Worm (Caenorhabditis elegans) whole organism, young adult: ENCODE data around the gene rom-3.

ENCODE experiments used
- F10E7.11 ChIP-seq: sonication (generic microtip); optimal IDR thresholded peaks from 2 replicates; lab custom pipeline; 2017; ENCODE audit warnings: mild to moderate bottlenecking, missing genetic modification characterization, moderate library complexity, missing compliant biosample characterization
- F23B12.7 ChIP-seq: sonication (generic microtip); optimal IDR thresholded peaks from 2 replicates; lab custom pipeline; 2017; ENCODE audit warnings: missing genetic modification characterization, mild to moderate bottlenecking, missing compliant biosample characterization, antibody characterized with exemption, moderate library complexity; ENCODE audit not compliant: insufficient read depth
- F37B4.10 ChIP-seq: fragments of 200-800 bp; sonication (Bioruptor generic); IDR thresholded peaks from 2 replicates; pipeline ENCODE4 v1.3.6; 2022; ENCODE audit warnings: missing genetic modification characterization, missing compliant biosample characterization
- F55B11.4 ChIP-seq: sonication (generic microtip); optimal IDR thresholded peaks from 2 replicates; lab custom pipeline; 2016; ENCODE audit warnings: missing compliant biosample characterization, missing genetic modification characterization, borderline replicate concordance; ENCODE audit not compliant: insufficient read depth
- F57C9.4 ChIP-seq: sonication (generic microtip); optimal IDR thresholded peaks from 2 replicates; lab custom pipeline; 2017; ENCODE audit warnings: mild to moderate bottlenecking, missing genetic modification characterization, missing compliant biosample characterization
- K12H6.12 ChIP-seq: fragments of 200-800 bp; sonication (Bioruptor generic); optimal IDR thresholded peaks from 2 replicates; lab custom pipeline; 2018; ENCODE audit warnings: mild to moderate bottlenecking, missing genetic modification characterization, missing compliant biosample characterization
- T26A5.8 ChIP-seq: sonication (generic microtip); optimal IDR thresholded peaks from 2 replicates; lab custom pipeline; 2016; ENCODE audit warnings: missing genetic modification characterization, missing compliant biosample characterization
- Y56A3A.18 ChIP-seq: fragments of 200-800 bp; sonication (Bioruptor generic); IDR thresholded peaks from 2 replicates; pipeline ENCODE4 v1.3.6; 2022; ENCODE audit warnings: missing genetic modification reagents, missing genetic modification characterization, missing compliant biosample characterization
- Y67H2A.10 ChIP-seq: fragments of 200-800 bp; sonication (Bioruptor generic); conservative IDR thresholded peaks from 2 replicates; pipeline ENCODE4 v1.3.6; 2022; ENCODE audit warnings: missing genetic modification reagents, missing genetic modification characterization, missing compliant biosample characterization
- ZK185.1 ChIP-seq: sonication (generic microtip); optimal IDR thresholded peaks from 2 replicates; lab custom pipeline; 2016; ENCODE audit warnings: mild to moderate bottlenecking, missing genetic modification characterization, missing compliant biosample characterization; ENCODE audit not compliant: poor library complexity, severe bottlenecking
- aptf-2 ChIP-seq: fragments of 200-800 bp; sonication (Bioruptor generic); conservative IDR thresholded peaks from 2 replicates; pipeline ENCODE4 v1.3.6; 2022; ENCODE audit warnings: missing genetic modification reagents, missing genetic modification characterization, missing compliant biosample characterization
- atf-7 ChIP-seq: sonication (generic microtip); optimal IDR thresholded peaks from 2 replicates; lab custom pipeline; 2017; ENCODE audit warnings: mild to moderate bottlenecking, missing genetic modification characterization, missing compliant biosample characterization
- athp-1 ChIP-seq: sonication (generic microtip); optimal IDR thresholded peaks from 2 replicates; lab custom pipeline; 2017; ENCODE audit warnings: mild to moderate bottlenecking, missing genetic modification characterization, missing compliant biosample characterization
- attf-3 ChIP-seq: fragments of 200-800 bp; sonication (Bioruptor generic); conservative IDR thresholded peaks from 2 replicates; pipeline ENCODE4 v1.3.6; 2022; ENCODE audit warnings: missing genetic modification reagents, missing genetic modification characterization, missing compliant biosample characterization
- bed-1 ChIP-seq: fragments of 200-800 bp; sonication (Bioruptor generic); IDR thresholded peaks from 2 replicates; pipeline ENCODE4 v1.3.6; 2022; ENCODE audit warnings: missing genetic modification reagents, missing genetic modification characterization, missing compliant biosample characterization
- ccch-3 ChIP-seq: fragments of 200-800 bp; sonication (Bioruptor generic); optimal IDR thresholded peaks from 2 replicates; lab custom pipeline; 2018; ENCODE audit warnings: mild to moderate bottlenecking, missing genetic modification characterization, missing compliant biosample characterization
- cebp-2 ChIP-seq: fragments of 200-800 bp; sonication (Bioruptor generic); IDR thresholded peaks from 2 replicates; pipeline ENCODE4 v1.3.6; 2022; ENCODE audit warnings: missing genetic modification characterization, missing compliant biosample characterization
- ceh-100 ChIP-seq: fragments of 200-800 bp; sonication (Bioruptor generic); IDR thresholded peaks from 2 replicates; pipeline ENCODE4 v1.3.6; 2022; ENCODE audit warnings: missing genetic modification reagents, missing genetic modification characterization, missing compliant biosample characterization
- ceh-91 ChIP-seq: fragments of 200-800 bp; sonication (Bioruptor generic); IDR thresholded peaks from 2 replicates; pipeline ENCODE4 v1.3.6; 2022; ENCODE audit warnings: missing genetic modification reagents, missing genetic modification characterization, missing compliant biosample characterization
- chd-7 ChIP-seq: sonication (generic microtip); optimal IDR thresholded peaks from 2 replicates; lab custom pipeline; 2016; ENCODE audit warnings: mild to moderate bottlenecking, missing genetic modification characterization, moderate library complexity, missing compliant biosample characterization
- dpff-1 ChIP-seq: sonication (generic microtip); optimal IDR thresholded peaks from 2 replicates; lab custom pipeline; 2017; ENCODE audit warnings: mild to moderate bottlenecking, missing genetic modification characterization, missing compliant biosample characterization
- dpl-1 ChIP-seq: fragments of 150-350 bp; optimal IDR thresholded peaks from 2 replicates; lab custom pipeline; 2014; ENCODE audit warnings: missing biosample characterization, missing genetic modification reagents, missing genetic modification characterization
- egl-44 ChIP-seq: fragments of 200-800 bp; sonication (Bioruptor generic); IDR thresholded peaks from 2 replicates; pipeline ENCODE4 v1.3.6; 2022; ENCODE audit warnings: missing genetic modification reagents, missing genetic modification characterization, missing compliant biosample characterization
- egrh-3 ChIP-seq: fragments of 200-800 bp; sonication (Bioruptor generic); IDR thresholded peaks from 2 replicates; pipeline ENCODE4 v1.3.6; 2022; ENCODE audit warnings: missing genetic modification reagents, missing genetic modification characterization, missing compliant biosample characterization
- ets-4 ChIP-seq: fragments of 200-800 bp; sonication (Bioruptor generic); optimal IDR thresholded peaks from 2 replicates; lab custom pipeline; 2018; ENCODE audit warnings: mild to moderate bottlenecking, missing genetic modification characterization, missing compliant biosample characterization
- him-1 ChIP-seq: sonication (generic microtip); optimal IDR thresholded peaks from 2 replicates; lab custom pipeline; 2016; ENCODE audit warnings: missing genotype, missing genetic modification reagents, missing genetic modification characterization, missing compliant biosample characterization
- hlh-12 ChIP-seq: sonication (generic microtip); optimal IDR thresholded peaks from 2 replicates; lab custom pipeline; 2016; ENCODE audit warnings: missing genetic modification characterization, missing compliant biosample characterization
- hlh-26 ChIP-seq: fragments of 200-800 bp; sonication (Bioruptor generic); conservative IDR thresholded peaks from 2 replicates; pipeline ENCODE4 v1.3.6; 2022; ENCODE audit warnings: missing genetic modification reagents, missing genetic modification characterization, missing compliant biosample characterization
- hmg-1.2 ChIP-seq: fragments of 200-800 bp; sonication (Bioruptor generic); IDR thresholded peaks from 2 replicates; pipeline ENCODE4 v1.3.6; 2022; ENCODE audit warnings: missing genetic modification reagents, missing genetic modification characterization, missing compliant biosample characterization
- hmg-20 ChIP-seq: fragments of 200-800 bp; sonication (Bioruptor generic); IDR thresholded peaks from 2 replicates; pipeline ENCODE4 v1.3.6; 2022; ENCODE audit warnings: missing genetic modification reagents, missing genetic modification characterization, missing compliant biosample characterization
- hrde-1 ChIP-seq: sonication (generic microtip); optimal IDR thresholded peaks from 2 replicates; lab custom pipeline; 2016; ENCODE audit warnings: missing genetic modification characterization, mild to moderate bottlenecking, missing compliant biosample characterization, moderate library complexity, missing genotype, missing genetic modification reagents, borderline replicate concordance
- let-526 ChIP-seq: fragments of 200-800 bp; sonication (Bioruptor generic); IDR thresholded peaks from 2 replicates; pipeline ENCODE4 v1.3.6; 2022; ENCODE audit warnings: missing genetic modification reagents, missing genetic modification characterization, missing compliant biosample characterization
- lin-26 ChIP-seq: fragments of 200-800 bp; sonication (Bioruptor generic); IDR thresholded peaks from 2 replicates; pipeline ENCODE4 v1.3.6; 2022; ENCODE audit warnings: missing genetic modification reagents, missing genetic modification characterization, missing compliant biosample characterization
- lin-54 ChIP-seq: fragments of 200-800 bp; sonication (Bioruptor generic); optimal IDR thresholded peaks from 2 replicates; lab custom pipeline; 2018; ENCODE audit warnings: mild to moderate bottlenecking, missing genetic modification characterization, missing compliant biosample characterization
- lir-1 ChIP-seq: fragments of 200-800 bp; sonication (Bioruptor generic); conservative IDR thresholded peaks from 2 replicates; pipeline ENCODE4 v1.3.6; 2022; ENCODE audit warnings: missing genetic modification reagents, missing genetic modification characterization, missing compliant biosample characterization
- mel-28 ChIP-seq: sonication (generic microtip); optimal IDR thresholded peaks from 2 replicates; lab custom pipeline; 2016; ENCODE audit warnings: borderline replicate concordance, mild to moderate bottlenecking, missing genetic modification characterization, missing compliant biosample characterization
- pha-4 ChIP-seq: fragments of 150-350 bp; sonication (generic microtip); optimal IDR thresholded peaks from 2 replicates; lab custom pipeline; 2014; ENCODE audit warnings: missing biosample characterization, missing genetic modification reagents, missing genetic modification characterization
- rcor-1 ChIP-seq: fragments of 200-800 bp; sonication (Bioruptor generic); IDR thresholded peaks from 2 replicates; pipeline ENCODE4 v1.3.6; 2022; ENCODE audit warnings: missing genetic modification reagents, missing genetic modification characterization, missing compliant biosample characterization
- rec-8 ChIP-seq, 2 experiments: sonication (generic microtip); optimal IDR thresholded peaks; 2 replicates each; lab custom pipeline; 2016; ENCODE audit warnings: mild to moderate bottlenecking in 2 of 2, missing genetic modification characterization in 2 of 2, missing genetic modification reagents in 2 of 2, missing genotype in 2 of 2, missing biosample characterization in 1 of 2, missing compliant biosample characterization in 1 of 2, moderate library complexity in 1 of 2
- sea-2 ChIP-seq: fragments of 200-800 bp; sonication (Bioruptor generic); IDR thresholded peaks from 2 replicates; pipeline ENCODE4 v1.3.6; 2022; ENCODE audit warnings: missing genetic modification characterization, missing compliant biosample characterization
- snpc-1.3 ChIP-seq: sonication (generic microtip); optimal IDR thresholded peaks from 2 replicates; lab custom pipeline; 2017; ENCODE audit warnings: missing genetic modification characterization, mild to moderate bottlenecking, missing compliant biosample characterization, antibody characterized with exemption, moderate library complexity, missing genotype, missing genetic modification reagents; ENCODE audit not compliant: insufficient read depth
- snpc-4 ChIP-seq, 5 experiments: fragments of 150-350 bp in 1 of 5; sonication (generic microtip) in 4 of 5; optimal IDR thresholded peaks; 2 replicates each; lab custom pipeline; 2014 to 2018; ENCODE audit warnings: missing genetic modification characterization in 5 of 5, missing biosample characterization in 3 of 5, antibody characterized with exemption in 2 of 5, mild to moderate bottlenecking in 2 of 5, missing compliant biosample characterization in 2 of 5, missing genotype in 2 of 5, moderate library complexity in 2 of 5, missing genetic modification reagents in 1 of 5
- tbx-9 ChIP-seq: sonication (generic microtip); optimal IDR thresholded peaks from 2 replicates; lab custom pipeline; 2016; ENCODE audit warnings: borderline replicate concordance, missing genetic modification characterization, inconsistent platforms, missing compliant biosample characterization
- tlf-1 ChIP-seq: fragments of 200-800 bp; sonication (Bioruptor generic); optimal IDR thresholded peaks from 2 replicates; lab custom pipeline; 2018; ENCODE audit warnings: mild to moderate bottlenecking, missing genetic modification characterization, missing compliant biosample characterization
- unc-130 ChIP-seq: sonication (generic microtip); optimal IDR thresholded peaks from 2 replicates; lab custom pipeline; 2016; ENCODE audit warnings: missing genetic modification reagents, missing genetic modification characterization, missing compliant biosample characterization
- zfh-2 ChIP-seq: fragments of 200-800 bp; sonication (Bioruptor generic); conservative IDR thresholded peaks from 2 replicates; pipeline ENCODE4 v1.3.6; 2022; ENCODE audit warnings: missing genetic modification reagents, missing genetic modification characterization, missing compliant biosample characterization
- ztf-28 ChIP-seq: fragments of 200-800 bp; sonication (Bioruptor generic); IDR thresholded peaks from 2 replicates; pipeline ENCODE4 v1.3.6; 2022; ENCODE audit warnings: missing genetic modification reagents, missing genetic modification characterization, missing compliant biosample characterization
- ztf-3 ChIP-seq: fragments of 200-800 bp; sonication (Bioruptor generic); optimal IDR thresholded peaks from 2 replicates; lab custom pipeline; 2018; ENCODE audit warnings: mild to moderate bottlenecking, missing genetic modification characterization, missing compliant biosample characterization

The rom-3 gene

ce11 chrIV:16946746-16947145 lies 23.5 kb downstream of the rom-3 start, which contains the start of the genes Y116A8C.9 and arf-6 (continued):
- TF ChIP-seq snpc-1.3 (tag; lab: Kevin White, UChicago): peak; percentile 89
- TF ChIP-seq rec-8 (tag; optimal IDR thresholded peaks at IDR 0.05; lab: Kevin White, UChicago): peak in 1 of 2 experiments; percentile 1
- peak; percentile 56 for TF ChIP-seq lin-54 (GFP tag; lab: Kevin White, UChicago)
- no peak for TF ChIP-seq F55B11.4 (tag; lab: Kevin White, UChicago)
- no peak for TF ChIP-seq atf-7 (tag; lab: Kevin White, UChicago)
- TF ChIP-seq lir-1 (GFP tag; lab: Robert Waterston, UW): no peak
- no peak for TF ChIP-seq let-526 (GFP tag; lab: Robert Waterston, UW)
- TF ChIP-seq egrh-3: no peak
- no peak for TF ChIP-seq mel-28 (tag; lab: Kevin White, UChicago)
- peak; percentile 40 for TF ChIP-seq unc-130 (GFP tag; lab: Kevin White, UChicago)
- no peak for TF ChIP-seq F37B4.10 (GFP tag; lab: Robert Waterston, UW)
- no peak for TF ChIP-seq ets-4 (GFP tag; lab: Kevin White, UChicago)
- peak; percentile 8; the same call in 1 of the 2 replicates for TF ChIP-seq ztf-28
- TF ChIP-seq hrde-1 (tag; lab: Kevin White, UChicago): no peak
- no peak for TF ChIP-seq him-1 (tag; lab: Kevin White, UChicago)
- TF ChIP-seq tbx-9: no peak
- TF ChIP-seq hlh-26: no peak
- TF ChIP-seq zfh-2 (GFP tag; lab: Robert Waterston, UW): no peak
- peak; percentile 77 for TF ChIP-seq snpc-4 (GFP tag; optimal IDR thresholded peaks at IDR 0.05; lab: Kevin White, UChicago)
- peak; percentile 7 to 89 (median 88) for TF ChIP-seq snpc-4 (tag; optimal IDR thresholded peaks at IDR 0.05; lab: Kevin White, UChicago)
- TF ChIP-seq hlh-12 (tag; lab: Kevin White, UChicago): no peak
- TF ChIP-seq ZK185.1 (tag; lab: Kevin White, UChicago): no peak
- no peak for TF ChIP-seq T26A5.8
- 0 out of 2 replicates have a peak, but pooled peaks have one; percentile 20 for TF ChIP-seq rcor-1 (GFP tag; lab: Robert Waterston, UW)
- no peak for TF ChIP-seq dpff-1 (tag; lab: Kevin White, UChicago)
- TF ChIP-seq ccch-3 (GFP tag; lab: Kevin White, UChicago): no peak
- TF ChIP-seq Y56A3A.18 (GFP tag; lab: Robert Waterston, UW): no peak
- TF ChIP-seq ceh-91 (GFP tag; lab: Robert Waterston, UW): no peak
- TF ChIP-seq F57C9.4 (tag; lab: Kevin White, UChicago): no peak
- TF ChIP-seq ceh-100 (GFP tag; lab: Robert Waterston, UW): peak; percentile 87
- no peak for TF ChIP-seq chd-7
- TF ChIP-seq hmg-1.2: 0 out of 2 replicates have a peak, but pooled peaks have one; percentile 18
- TF ChIP-seq egl-44 (GFP tag; lab: Robert Waterston, UW): no peak
- no peak for TF ChIP-seq cebp-2 (GFP tag; lab: Robert Waterston, UW)
- no peak for TF ChIP-seq ztf-3 (GFP tag; lab: Kevin White, UChicago)
- peak; percentile 49 for TF ChIP-seq F23B12.7
- no peak for TF ChIP-seq tlf-1
- TF ChIP-seq F10E7.11 (tag; lab: Kevin White, UChicago): no peak
- TF ChIP-seq bed-1 (GFP tag; lab: Robert Waterston, UW): no peak
- TF ChIP-seq aptf-2 (GFP tag; lab: Robert Waterston, UW): no peak
- no peak for TF ChIP-seq attf-3
- no peak for TF ChIP-seq sea-2 (GFP tag; lab: Robert Waterston, UW)
- TF ChIP-seq hmg-20 (GFP tag; lab: Robert Waterston, UW): no peak
- no peak for TF ChIP-seq pha-4 (tag; lab: Kevin White, UChicago)
- TF ChIP-seq lin-26: no peak
- no peak for TF ChIP-seq dpl-1 (GFP tag; lab: Kevin White, UChicago)
- TF ChIP-seq Y67H2A.10 (GFP tag; lab: Robert Waterston, UW): no peak
- TF ChIP-seq K12H6.12 (tag; lab: Kevin White, UChicago): peak; percentile 39
- TF ChIP-seq athp-1 (tag; lab: Kevin White, UChicago): peak; percentile 70
